Worm (Caenorhabditis elegans) whole organism, L2 larva: Measurements from ENCODE around the gene C06B3.1.

Experiments used
- C34F6.9 ChIP-seq: fragments of 150-350 bp; optimal IDR thresholded peaks from 2 replicates; lab custom pipeline; 2014; ENCODE audit warnings: missing biosample characterization, missing genetic modification characterization
- R02D3.7 ChIP-seq: fragments of 150-350 bp; optimal IDR thresholded peaks from 2 replicates; lab custom pipeline; 2014; ENCODE audit warnings: missing biosample characterization, missing genetic modification characterization
- alr-1 ChIP-seq: fragments of 150-350 bp; optimal IDR thresholded peaks from 2 replicates; lab custom pipeline; 2014; ENCODE audit warnings: missing biosample characterization, missing genetic modification characterization
- aly-2 ChIP-seq: fragments of 150-350 bp; optimal IDR thresholded peaks from 2 replicates; lab custom pipeline; 2014; ENCODE audit warnings: missing biosample characterization, missing genetic modification characterization
- ama-1 ChIP-seq: fragments of 150-350 bp; optimal IDR thresholded peaks from 2 replicates; lab custom pipeline; 2018; ENCODE audit warnings: inconsistent platforms
- blmp-1 ChIP-seq: sonication (generic microtip); optimal IDR thresholded peaks from 2 replicates; lab custom pipeline; 2017; ENCODE audit warnings: missing genetic modification characterization, mild to moderate bottlenecking, missing compliant biosample characterization, antibody characterized with exemption, moderate library complexity; ENCODE audit not compliant: insufficient read depth
- ceh-82 ChIP-seq: fragments of 150-350 bp; optimal IDR thresholded peaks from 2 replicates; lab custom pipeline; 2014; ENCODE audit warnings: missing biosample characterization, missing genetic modification characterization
- dmd-4 ChIP-seq: sonication (generic microtip); optimal IDR thresholded peaks from 2 replicates; lab custom pipeline; 2017; ENCODE audit warnings: missing biosample characterization, missing genetic modification characterization
- egl-27 ChIP-seq: sonication (generic microtip); optimal IDR thresholded peaks from 3 replicates; lab custom pipeline; 2017; ENCODE audit warnings: missing biosample characterization, missing genetic modification reagents, missing genetic modification characterization
- elt-3 ChIP-seq: sonication (generic microtip); optimal IDR thresholded peaks from 2 replicates; lab custom pipeline; 2017; ENCODE audit warnings: missing biosample characterization, missing genetic modification characterization
- fos-1 ChIP-seq: fragments of 150-350 bp; optimal IDR thresholded peaks from 2 replicates; lab custom pipeline; 2014; ENCODE audit warnings: missing biosample characterization, missing genetic modification characterization
- lin-11 ChIP-seq: fragments of 150-350 bp; sonication (generic microtip); optimal IDR thresholded peaks from 2 replicates; lab custom pipeline; 2014; ENCODE audit warnings: missing biosample characterization, missing genetic modification characterization, inconsistent platforms, mixed read lengths
- lin-39 ChIP-seq: fragments of 150-350 bp; optimal IDR thresholded peaks from 2 replicates; lab custom pipeline; 2014; ENCODE audit warnings: missing biosample characterization, missing genetic modification reagents, missing genetic modification characterization
- lsy-2 ChIP-seq, 2 experiments: fragments of 150-350 bp in 1 of 2; sonication (generic microtip) in 1 of 2; optimal IDR thresholded peaks; 2 replicates each; lab custom pipeline; 2014 to 2017; ENCODE audit warnings: missing biosample characterization in 2 of 2, missing genetic modification characterization in 2 of 2
- mab-5 ChIP-seq: fragments of 150-350 bp; optimal IDR thresholded peaks from 2 replicates; lab custom pipeline; 2014; ENCODE audit warnings: missing biosample characterization, missing genetic modification characterization
- mbf-1 ChIP-seq: sonication (generic microtip); optimal IDR thresholded peaks from 2 replicates; lab custom pipeline; 2017; ENCODE audit warnings: missing biosample characterization, missing genetic modification characterization
- mdl-1 ChIP-seq, 2 experiments: fragments of 150-350 bp in 1 of 2; sonication (generic microtip) in 1 of 2; optimal IDR thresholded peaks; 2 replicates each; lab custom pipeline; 2017; ENCODE audit warnings: missing biosample characterization in 2 of 2, missing genetic modification characterization in 2 of 2
- nhr-11 ChIP-seq: fragments of 150-350 bp; optimal IDR thresholded peaks from 2 replicates; lab custom pipeline; 2014; ENCODE audit warnings: missing biosample characterization, missing genetic modification characterization
- nhr-12 ChIP-seq: fragments of 150-350 bp; optimal IDR thresholded peaks from 2 replicates; lab custom pipeline; 2014; ENCODE audit warnings: missing biosample characterization, missing genetic modification characterization
- nhr-129 ChIP-seq: fragments of 150-350 bp; optimal IDR thresholded peaks from 2 replicates; lab custom pipeline; 2014; ENCODE audit warnings: missing biosample characterization, missing genetic modification characterization
- nhr-25 ChIP-seq: fragments of 150-350 bp; sonication (generic microtip); optimal IDR thresholded peaks from 3 replicates; lab custom pipeline; 2014; ENCODE audit warnings: missing biosample characterization, missing genetic modification characterization
- nhr-77 ChIP-seq: fragments of 150-350 bp; optimal IDR thresholded peaks from 2 replicates; lab custom pipeline; 2014; ENCODE audit warnings: missing biosample characterization, missing genetic modification characterization
- peb-1 ChIP-seq: fragments of 150-350 bp; optimal IDR thresholded peaks from 2 replicates; lab custom pipeline; 2014; ENCODE audit warnings: missing biosample characterization, missing genetic modification characterization
- sem-4 ChIP-seq: fragments of 150-350 bp; optimal IDR thresholded peaks from 2 replicates; lab custom pipeline; 2014; ENCODE audit warnings: missing biosample characterization, missing genetic modification reagents, missing genetic modification characterization
- skn-1 ChIP-seq: sonication (generic microtip); optimal IDR thresholded peaks from 2 replicates; lab custom pipeline; 2017; ENCODE audit warnings: missing biosample characterization, missing genetic modification characterization
- sma-3 ChIP-seq: sonication (generic microtip); optimal IDR thresholded peaks from 2 replicates; lab custom pipeline; 2016; ENCODE audit warnings: missing genetic modification reagents, missing genetic modification characterization, missing compliant biosample characterization
- sma-9 ChIP-seq, 2 experiments: fragments of 150-350 bp in 1 of 2; sonication (generic microtip) in 1 of 2; optimal IDR thresholded peaks; 2 replicates each; lab custom pipeline; 2014 to 2016; ENCODE audit warnings: missing genetic modification characterization in 2 of 2, mild to moderate bottlenecking in 1 of 2, missing biosample characterization in 1 of 2, missing compliant biosample characterization in 1 of 2, missing genetic modification reagents in 1 of 2, moderate library complexity in 1 of 2
- snpc-4 ChIP-seq: fragments of 150-350 bp; optimal IDR thresholded peaks from 2 replicates; lab custom pipeline; 2014; ENCODE audit warnings: missing biosample characterization, missing genetic modification characterization
- unc-39 ChIP-seq: fragments of 150-350 bp; optimal IDR thresholded peaks from 2 replicates; lab custom pipeline; 2014; ENCODE audit warnings: missing biosample characterization, missing genetic modification characterization
- unc-55 ChIP-seq: fragments of 150-350 bp; sonication (generic microtip); optimal IDR thresholded peaks from 3 replicates; lab custom pipeline; 2014; ENCODE audit warnings: missing biosample characterization, missing genetic modification reagents, missing genetic modification characterization
- unc-62 ChIP-seq: fragments of 150-350 bp; optimal IDR thresholded peaks from 2 replicates; lab custom pipeline; 2014; ENCODE audit warnings: missing biosample characterization, missing genetic modification reagents, missing genetic modification characterization
- zag-1 ChIP-seq: fragments of 150-350 bp; optimal IDR thresholded peaks from 2 replicates; lab custom pipeline; 2014; ENCODE audit warnings: missing biosample characterization, missing genetic modification characterization
- ztf-1 ChIP-seq: fragments of 200-800 bp; sonication (Bioruptor generic); conservative IDR thresholded peaks from 2 replicates; pipeline ENCODE4 v1.3.6; 2022; ENCODE audit warnings: missing genetic modification characterization, missing compliant biosample characterization
- ztf-4 ChIP-seq: fragments of 150-350 bp; optimal IDR thresholded peaks from 2 replicates; lab custom pipeline; 2014; ENCODE audit warnings: missing biosample characterization, missing genetic modification characterization

The C06B3.1 gene

ce11 chrV:13909400-13909799 lies 6.8 kb downstream of the C06B3.1 start, which contains the start of gene C06B3.7 (continued):
- TF ChIP-seq peb-1 (tag; lab: Kevin White, UChicago): no peak
- TF ChIP-seq skn-1: peak; percentile 21
- TF ChIP-seq C34F6.9 (tag; lab: Kevin White, UChicago): peak; percentile 91
- TF ChIP-seq nhr-25 (tag; lab: Kevin White, UChicago): peak; percentile 93
- TF ChIP-seq mab-5 (tag; lab: Kevin White, UChicago): peak; percentile 24
- peak; percentile 75 for TF ChIP-seq ztf-4 (tag; lab: Kevin White, UChicago)
- TF ChIP-seq blmp-1: peak; percentile 55
- no peak for TF ChIP-seq mbf-1 (tag; lab: Kevin White, UChicago)
- no peak for TF ChIP-seq aly-2 (tag; lab: Kevin White, UChicago)
- no peak for TF ChIP-seq nhr-12 (tag; lab: Kevin White, UChicago)

- no peak for TF ChIP-seq lin-11 (tag; lab: Kevin White, UChicago)
- TF ChIP-seq lsy-2 (tag; optimal IDR thresholded peaks at IDR 0.05; lab: Kevin White, UChicago): no peak
- no peak for TF ChIP-seq R02D3.7 (tag; lab: Kevin White, UChicago)
- TF ChIP-seq mbf-1 (tag; lab: Kevin White, UChicago): no peak
- no peak for TF ChIP-seq unc-62
- no peak for TF ChIP-seq alr-1
- TF ChIP-seq egl-27 (tag; lab: Kevin White, UChicago): no peak
- TF ChIP-seq ztf-1 (GFP tag; lab: Robert Waterston, UW): no peak
- no peak for TF ChIP-seq nhr-129 (tag; lab: Kevin White, UChicago)
- no peak for TF ChIP-seq nhr-77 (tag; lab: Kevin White, UChicago)
- no peak for TF ChIP-seq sma-3 (GFP tag; lab: Kevin White, UChicago)
- TF ChIP-seq ama-1 (lab: Kevin White, UChicago): no peak
- TF ChIP-seq skn-1: no peak
- TF ChIP-seq mdl-1 (tag; optimal IDR thresholded peaks at IDR 0.05; lab: Kevin White, UChicago): no peak
- TF ChIP-seq dmd-4 (tag; lab: Kevin White, UChicago): no peak
- no peak for TF ChIP-seq blmp-1
- TF ChIP-seq snpc-4: no peak
- TF ChIP-seq unc-55 (GFP tag; lab: Kevin White, UChicago): no peak
These were observed 12.8 kb downstream of the C06B3.1 start, which contains the start of gene gcy-32 for ce11 chrV:13915390-13915789. TSS of gene gcy-32 (minus strand) at chrV:13915490.

ce11 chrV:13916196-13916595 lies 13.6 kb downstream of the C06B3.1 start, which contains the start of gene str-252:
TSS of gene str-252 (plus strand) at chrV:13916496.
- no peak for TF ChIP-seq ceh-82 (tag; lab: Kevin White, UChicago)
- TF ChIP-seq zag-1 (tag; lab: Kevin White, UChicago): no peak
- no peak for TF ChIP-seq nhr-11
- TF ChIP-seq nhr-77 (tag; lab: Kevin White, UChicago): no peak
- TF ChIP-seq lin-39 (tag; lab: Kevin White, UChicago): no peak
- no peak for TF ChIP-seq dmd-4 (tag; lab: Kevin White, UChicago)
- TF ChIP-seq nhr-25 (tag; lab: Kevin White, UChicago): no peak
- no peak for TF ChIP-seq lsy-2 (tag; optimal IDR thresholded peaks at IDR 0.05; lab: Kevin White, UChicago)
- TF ChIP-seq elt-3 (tag; lab: Kevin White, UChicago): no peak
- TF ChIP-seq fos-1: no peak
- no peak for TF ChIP-seq unc-39 (tag; lab: Kevin White, UChicago)
- TF ChIP-seq mbf-1 (tag; lab: Kevin White, UChicago): no peak
- TF ChIP-seq lin-11 (tag; lab: Kevin White, UChicago): no peak
- TF ChIP-seq nhr-129 (tag; lab: Kevin White, UChicago): no peak
- TF ChIP-seq sma-3 (GFP tag; lab: Kevin White, UChicago): no peak
- no peak for TF ChIP-seq mdl-1 (tag; optimal IDR thresholded peaks at IDR 0.05; lab: Kevin White, UChicago)
- TF ChIP-seq nhr-12 (tag; lab: Kevin White, UChicago): no peak
- TF ChIP-seq sma-9 (GFP tag; optimal IDR thresholded peaks at IDR 0.05; lab: Kevin White, UChicago): no peak
- no peak for TF ChIP-seq sma-9 (tag; optimal IDR thresholded peaks at IDR 0.05; lab: Kevin White, UChicago)
- TF ChIP-seq sem-4 (tag; lab: Kevin White, UChicago): no peak
- no peak for TF ChIP-seq R02D3.7 (tag; lab: Kevin White, UChicago)

ce11 chrV:13918341-13918740 lies 15.7 kb downstream of the C06B3.1 start, which contains the start of gene str-250:
TSS of gene str-250 (plus strand) at chrV:13918641.
- TF ChIP-seq unc-39 (tag; lab: Kevin White, UChicago) (no peak), lin-11 (tag; lab: Kevin White, UChicago) (no peak), unc-62 (no peak), dmd-4 (tag; lab: Kevin White, UChicago) (no peak)
- TF ChIP-seq, all 48 proteins: peak for 0
